Worm (Caenorhabditis elegans) whole organism, L1 larva: ENCODE data around the gene F53B3.5.

Experiments used
- C16A3.4 ChIP-seq: fragments of 150-350 bp; optimal IDR thresholded peaks from 2 replicates; lab custom pipeline; 2014; ENCODE audit warnings: missing biosample characterization, missing genetic modification characterization
- C34B4.2 ChIP-seq: sonication (generic microtip); optimal IDR thresholded peaks from 2 replicates; lab custom pipeline; 2017; ENCODE audit warnings: mild to moderate bottlenecking, missing genetic modification characterization, missing compliant biosample characterization
- Y116A8C.19 ChIP-seq: sonication (generic microtip); optimal IDR thresholded peaks from 2 replicates; lab custom pipeline; 2016; ENCODE audit warnings: missing compliant biosample characterization, missing genetic modification characterization, borderline replicate concordance
- aha-1 ChIP-seq: fragments of 150-350 bp; optimal IDR thresholded peaks from 2 replicates; lab custom pipeline; 2014; ENCODE audit warnings: missing biosample characterization, missing genetic modification characterization
- alr-1 ChIP-seq: fragments of 200-800 bp; sonication (Bioruptor generic); optimal IDR thresholded peaks from 2 replicates; lab custom pipeline; 2018; ENCODE audit warnings: borderline replicate concordance, mild to moderate bottlenecking, missing genetic modification characterization, missing compliant biosample characterization
- aly-2 ChIP-seq: fragments of 150-350 bp; optimal IDR thresholded peaks from 2 replicates; lab custom pipeline; 2014; ENCODE audit warnings: missing biosample characterization, missing genetic modification characterization
- ama-1 ChIP-seq: fragments of 150-350 bp; optimal IDR thresholded peaks from 2 replicates; lab custom pipeline; 2014
- blmp-1 ChIP-seq: fragments of 150-350 bp; optimal IDR thresholded peaks from 2 replicates; lab custom pipeline; 2014; ENCODE audit warnings: missing biosample characterization, missing genetic modification characterization
- ceh-63 ChIP-seq: fragments of 200-800 bp; sonication (Bioruptor generic); optimal IDR thresholded peaks from 2 replicates; lab custom pipeline; 2018; ENCODE audit warnings: mild to moderate bottlenecking, missing genetic modification characterization, missing compliant biosample characterization
- ceh-88 ChIP-seq: fragments of 200-800 bp; sonication (Bioruptor generic); IDR thresholded peaks from 2 replicates; pipeline ENCODE4 v1.3.6; 2022; ENCODE audit warnings: missing genetic modification characterization, missing compliant biosample characterization
- ces-1 ChIP-seq: fragments of 150-350 bp; optimal IDR thresholded peaks from 2 replicates; lab custom pipeline; 2014; ENCODE audit warnings: missing biosample characterization, missing genetic modification reagents, missing genetic modification characterization
- dsc-1 ChIP-seq: sonication (generic microtip); optimal IDR thresholded peaks from 2 replicates; lab custom pipeline; 2016; ENCODE audit warnings: mild to moderate bottlenecking, missing genetic modification characterization, missing compliant biosample characterization
- efl-1 ChIP-seq, 4 experiments: fragments of 150-350 bp; optimal IDR thresholded peaks in 3 of 4; peaks in 1 of 4; 1 replicate in 1 of 4; 2 replicates in 3 of 4; lab custom pipeline; 2014; ENCODE audit warnings: missing biosample characterization in 2 of 4, missing genetic modification characterization in 2 of 4, missing genetic modification reagents in 2 of 4
- egl-13 ChIP-seq: sonication (generic microtip); optimal IDR thresholded peaks from 2 replicates; lab custom pipeline; 2016; ENCODE audit warnings: missing genotype, missing genetic modification reagents, missing genetic modification characterization, missing compliant biosample characterization
- elt-2 ChIP-seq: sonication (generic microtip); optimal IDR thresholded peaks from 2 replicates; lab custom pipeline; 2016; ENCODE audit warnings: missing genetic modification characterization, mild to moderate bottlenecking, inconsistent platforms, missing compliant biosample characterization, missing genetic modification reagents
- elt-3 ChIP-seq, 6 experiments: fragments of 150-350 bp in 1 of 6; sonication (generic microtip); optimal IDR thresholded peaks; 2 replicates each; lab custom pipeline; 2017 to 2018; ENCODE audit warnings: missing biosample characterization in 6 of 6, missing genetic modification characterization in 6 of 6, inconsistent platforms in 1 of 6
- ets-5 ChIP-seq: fragments of 200-800 bp; sonication (Bioruptor generic); IDR thresholded peaks from 2 replicates; pipeline ENCODE4 v1.3.6; 2022; ENCODE audit warnings: missing genetic modification characterization, missing compliant biosample characterization
- fkh-8 ChIP-seq: sonication (generic microtip); optimal IDR thresholded peaks from 2 replicates; lab custom pipeline; 2016; ENCODE audit warnings: mild to moderate bottlenecking, missing genetic modification characterization, missing compliant biosample characterization
- fos-1 ChIP-seq: fragments of 150-350 bp; optimal IDR thresholded peaks from 2 replicates; lab custom pipeline; 2014; ENCODE audit warnings: missing biosample characterization, missing genetic modification characterization
- hlh-17 ChIP-seq: fragments of 200-800 bp; sonication (Bioruptor generic); optimal IDR thresholded peaks from 2 replicates; lab custom pipeline; 2018; ENCODE audit warnings: missing genetic modification characterization, mild to moderate bottlenecking, missing compliant biosample characterization, moderate library complexity, borderline replicate concordance
- hlh-4 ChIP-seq: sonication (generic microtip); optimal IDR thresholded peaks from 2 replicates; lab custom pipeline; 2016; ENCODE audit warnings: mild to moderate bottlenecking, missing genetic modification characterization, missing compliant biosample characterization
- hpl-2 ChIP-seq: fragments of 150-350 bp; optimal IDR thresholded peaks from 2 replicates; lab custom pipeline; 2014; ENCODE audit warnings: missing biosample characterization, missing genetic modification reagents, missing genetic modification characterization
- lin-14 ChIP-seq: fragments of 200-800 bp; sonication (Bioruptor generic); optimal IDR thresholded peaks from 2 replicates; lab custom pipeline; 2018; ENCODE audit warnings: mild to moderate bottlenecking, missing genetic modification characterization, moderate library complexity, missing compliant biosample characterization
- lin-15B ChIP-seq: fragments of 150-350 bp; sonication (generic microtip); optimal IDR thresholded peaks from 3 replicates; lab custom pipeline; 2014; ENCODE audit warnings: missing biosample characterization, missing genetic modification characterization
- lin-35 ChIP-seq, 2 experiments: fragments of 150-350 bp; optimal IDR thresholded peaks; 2 replicates each; lab custom pipeline; 2014; ENCODE audit warnings: missing biosample characterization in 2 of 2, missing genetic modification characterization in 2 of 2, missing genetic modification reagents in 2 of 2
- lir-3 ChIP-seq: sonication (generic microtip); optimal IDR thresholded peaks from 2 replicates; lab custom pipeline; 2016; ENCODE audit warnings: mild to moderate bottlenecking, missing genetic modification characterization, moderate library complexity, missing compliant biosample characterization; ENCODE audit not compliant: poor library complexity
- mab-9 ChIP-seq: fragments of 200-800 bp; sonication (Bioruptor generic); IDR thresholded peaks from 2 replicates; pipeline ENCODE4 v1.3.6; 2022; ENCODE audit warnings: missing genetic modification reagents, missing genetic modification characterization, missing compliant biosample characterization
- mdl-1 ChIP-seq, 2 experiments: fragments of 150-350 bp; optimal IDR thresholded peaks; 2 replicates each; lab custom pipeline; 2014 to 2017; ENCODE audit warnings: missing biosample characterization in 2 of 2, missing genetic modification characterization in 2 of 2, inconsistent platforms in 1 of 2
- mep-1 ChIP-seq: fragments of 150-350 bp; optimal IDR thresholded peaks from 2 replicates; lab custom pipeline; 2014; ENCODE audit warnings: missing biosample characterization, missing genetic modification characterization
- nhr-11 ChIP-seq: fragments of 150-350 bp; optimal IDR thresholded peaks from 2 replicates; lab custom pipeline; 2014; ENCODE audit warnings: missing biosample characterization, missing genetic modification characterization
- nhr-12 ChIP-seq: sonication (generic microtip); optimal IDR thresholded peaks from 2 replicates; lab custom pipeline; 2017; ENCODE audit warnings: missing biosample characterization, missing genetic modification characterization
- nhr-19 ChIP-seq: fragments of 200-800 bp; sonication (Bioruptor generic); conservative IDR thresholded peaks from 2 replicates; pipeline ENCODE4 v1.3.6; 2022; ENCODE audit warnings: missing genetic modification characterization, missing compliant biosample characterization
- nhr-20 ChIP-seq: sonication (generic microtip); optimal IDR thresholded peaks from 2 replicates; lab custom pipeline; 2016; ENCODE audit warnings: mild to moderate bottlenecking, missing genetic modification characterization, missing compliant biosample characterization
- nhr-237 ChIP-seq: fragments of 150-350 bp; optimal IDR thresholded peaks from 2 replicates; lab custom pipeline; 2014; ENCODE audit warnings: missing biosample characterization, missing genetic modification characterization
- nhr-28 ChIP-seq: fragments of 150-350 bp; optimal IDR thresholded peaks from 2 replicates; lab custom pipeline; 2014; ENCODE audit warnings: missing biosample characterization, missing genetic modification characterization
- nhr-47 ChIP-seq: sonication (generic microtip); optimal IDR thresholded peaks from 2 replicates; lab custom pipeline; 2016; ENCODE audit warnings: mild to moderate bottlenecking, missing genetic modification characterization, moderate library complexity, missing compliant biosample characterization
- nhr-71 ChIP-seq: sonication (generic microtip); optimal IDR thresholded peaks from 2 replicates; lab custom pipeline; 2016; ENCODE audit warnings: mild to moderate bottlenecking, missing genetic modification characterization, moderate library complexity, missing compliant biosample characterization
- nhr-77 ChIP-seq: fragments of 150-350 bp; optimal IDR thresholded peaks from 2 replicates; lab custom pipeline; 2014; ENCODE audit warnings: missing biosample characterization, missing genetic modification characterization
- nhr-84 ChIP-seq: sonication (generic microtip); optimal IDR thresholded peaks from 2 replicates; lab custom pipeline; 2017; ENCODE audit warnings: missing biosample characterization, missing genetic modification characterization
- nhr-85 ChIP-seq: sonication (generic microtip); peaks from one replicate; lab custom pipeline; 2016; ENCODE audit warnings: missing genetic modification characterization, inconsistent platforms, missing compliant biosample characterization
- pax-3 ChIP-seq: fragments of 200-800 bp; sonication (Bioruptor generic); optimal IDR thresholded peaks from 2 replicates; lab custom pipeline; 2018; ENCODE audit warnings: mild to moderate bottlenecking, missing genetic modification characterization, moderate library complexity, missing compliant biosample characterization
- pqm-1 ChIP-seq: sonication (generic microtip); optimal IDR thresholded peaks from 3 replicates; lab custom pipeline; 2017; ENCODE audit warnings: missing biosample characterization, missing genetic modification characterization
- snu-23 ChIP-seq: sonication (generic microtip); optimal IDR thresholded peaks from 2 replicates; lab custom pipeline; 2016; ENCODE audit warnings: missing genetic modification characterization, missing compliant biosample characterization
- sox-4 ChIP-seq: sonication (generic microtip); optimal IDR thresholded peaks from 2 replicates; lab custom pipeline; 2016; ENCODE audit warnings: missing genetic modification characterization, missing compliant biosample characterization
- tlp-1 ChIP-seq: fragments of 150-350 bp; optimal IDR thresholded peaks from 2 replicates; lab custom pipeline; 2014; ENCODE audit warnings: missing biosample characterization, missing genetic modification characterization
- unc-30 ChIP-seq: sonication (generic microtip); optimal IDR thresholded peaks from 2 replicates; lab custom pipeline; 2017; ENCODE audit warnings: missing biosample characterization, missing genetic modification characterization
- unc-86 ChIP-seq: sonication (generic microtip); optimal IDR thresholded peaks from 2 replicates; lab custom pipeline; 2016; ENCODE audit warnings: missing genetic modification characterization, missing compliant biosample characterization
- unc-98 ChIP-seq: fragments of 200-800 bp; sonication (Bioruptor generic); IDR thresholded peaks from 2 replicates; pipeline ENCODE4 v1.3.6; 2022; ENCODE audit warnings: missing genetic modification characterization, missing compliant biosample characterization
- zip-4 ChIP-seq: fragments of 200-800 bp; sonication (Bioruptor generic); optimal IDR thresholded peaks from 2 replicates; lab custom pipeline; 2018; ENCODE audit warnings: mild to moderate bottlenecking, missing genetic modification characterization, moderate library complexity, missing compliant biosample characterization
- ztf-4 ChIP-seq: fragments of 150-350 bp; optimal IDR thresholded peaks from 2 replicates; lab custom pipeline; 2014; ENCODE audit warnings: missing biosample characterization, missing genetic modification characterization

The F53B3.5 gene

DNA sequence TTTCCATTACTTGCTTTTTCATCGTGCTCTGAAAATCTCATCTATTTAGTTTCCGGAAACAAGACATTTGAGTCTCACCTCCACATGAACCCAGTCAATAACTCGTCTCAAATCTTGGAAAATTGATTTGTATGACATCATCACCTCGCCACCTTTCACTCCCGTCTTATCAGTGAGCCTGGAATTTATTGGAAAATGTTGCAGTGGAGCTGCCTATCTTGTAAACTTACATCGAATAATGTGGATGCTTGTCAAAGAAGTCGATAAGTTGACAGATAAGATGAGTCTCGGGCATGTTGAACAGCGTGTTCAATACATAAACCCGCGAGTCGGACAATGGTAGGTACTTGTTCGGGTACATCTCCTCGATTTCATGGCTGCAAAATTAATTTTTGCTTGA lies 42.6 kb downstream of the F53B3.5 start:
- no peak for TF ChIP-seq ceh-63
- peak; percentile 73 for TF ChIP-seq pqm-1 (tag; lab: Kevin White, UChicago)
- no peak for TF ChIP-seq efl-1 (optimal IDR thresholded peaks at IDR 0.05; lab: Kevin White, UChicago)
- peak in 1 of 2 experiments; percentile 74 for TF ChIP-seq efl-1 (GFP tag; optimal IDR thresholded peaks at IDR 0.05 in 1 of 2; lab: Kevin White, UChicago)
- TF ChIP-seq alr-1: no peak
- TF ChIP-seq aly-2: no peak
- TF ChIP-seq ama-1 (lab: Kevin White, UChicago): no peak
- no peak for TF ChIP-seq elt-3 (tag; optimal IDR thresholded peaks at IDR 0.05; lab: Kevin White, UChicago)
- TF ChIP-seq tlp-1 (tag; lab: Kevin White, UChicago): peak; percentile 2
- TF ChIP-seq lin-14 (GFP tag; lab: Kevin White, UChicago): no peak
- TF ChIP-seq mdl-1 (tag; optimal IDR thresholded peaks at IDR 0.05; lab: Kevin White, UChicago): no peak
- peak; percentile 42 for TF ChIP-seq elt-2 (tag; lab: Kevin White, UChicago)
- no peak for TF ChIP-seq zip-4 (GFP tag; lab: Kevin White, UChicago)
- no peak for TF ChIP-seq mab-9
- TF ChIP-seq nhr-28 (tag; lab: Kevin White, UChicago): no peak
- TF ChIP-seq nhr-19 (GFP tag; lab: Robert Waterston, UW): no peak
- TF ChIP-seq unc-98 (GFP tag; lab: Robert Waterston, UW): no peak
- TF ChIP-seq, all 84 proteins: peak for 4

ce11 chrX:2827702-2828182 lies 51.6 kb downstream of the F53B3.5 start, which contains the start of gene ssr-2:
TSS of gene ssr-2 (minus strand) at chrX:2827752.
- TF ChIP-seq unc-86: no peak
- no peak for TF ChIP-seq C34B4.2 (tag; lab: Kevin White, UChicago)
- TF ChIP-seq nhr-12: no peak
- TF ChIP-seq nhr-85: no peak
- TF ChIP-seq ama-1 (lab: Kevin White, UChicago): no peak
- TF ChIP-seq mdl-1 (tag; optimal IDR thresholded peaks at IDR 0.05; lab: Kevin White, UChicago): no peak
- TF ChIP-seq nhr-237 (tag; lab: Kevin White, UChicago): no peak
- TF ChIP-seq snu-23 (GFP tag; lab: Kevin White, UChicago): no peak
- TF ChIP-seq lin-15B (tag; lab: Kevin White, UChicago): no peak
- no peak for TF ChIP-seq hlh-4 (tag; lab: Kevin White, UChicago)
- no peak for TF ChIP-seq hpl-2 (GFP tag; lab: Kevin White, UChicago)
- TF ChIP-seq tlp-1 (tag; lab: Kevin White, UChicago): no peak
- TF ChIP-seq Y116A8C.19 (tag; lab: Kevin White, UChicago): no peak
- no peak for TF ChIP-seq ets-5
- TF ChIP-seq lin-35 (GFP tag; optimal IDR thresholded peaks at IDR 0.05; lab: Kevin White, UChicago): no peak
- no peak for TF ChIP-seq pqm-1 (tag; lab: Kevin White, UChicago)
- TF ChIP-seq elt-3 (tag; optimal IDR thresholded peaks at IDR 0.05; lab: Kevin White, UChicago): no peak
- peak; percentile 28 for TF ChIP-seq lin-14 (GFP tag; lab: Kevin White, UChicago)
- no peak for TF ChIP-seq aha-1 (tag; lab: Kevin White, UChicago)
- TF ChIP-seq fkh-8 (tag; lab: Kevin White, UChicago): peak; percentile 70
- no peak for TF ChIP-seq unc-30 (tag; lab: Kevin White, UChicago)
- TF ChIP-seq fos-1 (tag; lab: Kevin White, UChicago): no peak
- TF ChIP-seq hlh-17 (GFP tag; lab: Kevin White, UChicago): no peak
- TF ChIP-seq ztf-4: no peak
- no peak for TF ChIP-seq ceh-88 (GFP tag; lab: Robert Waterston, UW)
- TF ChIP-seq nhr-28 (tag; lab: Kevin White, UChicago): no peak
- TF ChIP-seq nhr-84 (tag; lab: Kevin White, UChicago): no peak
- TF ChIP-seq dsc-1 (tag; lab: Kevin White, UChicago): peak; percentile 67
- no peak for TF ChIP-seq mep-1
- TF ChIP-seq nhr-47: peak; percentile 29
- no peak for TF ChIP-seq blmp-1 (tag; lab: Kevin White, UChicago)
- peak; percentile 55 for TF ChIP-seq pax-3 (tag; lab: Kevin White, UChicago)
- TF ChIP-seq elt-2 (tag; lab: Kevin White, UChicago): no peak
- no peak for TF ChIP-seq nhr-71 (tag; lab: Kevin White, UChicago)
- no peak for TF ChIP-seq nhr-20 (tag; lab: Kevin White, UChicago)
- peak; percentile 30 for TF ChIP-seq egl-13
- no peak for TF ChIP-seq sox-4 (tag; lab: Kevin White, UChicago)
- TF ChIP-seq nhr-11 (tag; lab: Kevin White, UChicago): no peak
- no peak for TF ChIP-seq lir-3 (tag; lab: Kevin White, UChicago)
- TF ChIP-seq nhr-19 (GFP tag; lab: Robert Waterston, UW): no peak
- no peak for TF ChIP-seq ces-1
- no peak for TF ChIP-seq C16A3.4 (tag; lab: Kevin White, UChicago)
- no peak for TF ChIP-seq nhr-77 (tag; lab: Kevin White, UChicago)
- no peak for TF ChIP-seq alr-1
